Fruit fly (Drosophila melanogaster) Kc167 (cell line): ENCODE results near the gene Dyro.

Experiments used
- Myc ChIP-seq: fragments of >200 bp; optimal IDR thresholded peaks from 2 replicates; lab custom pipeline; 2017; ENCODE audit warnings: missing external identifiers
- Sin3A ChIP-seq: fragments of >200 bp; optimal IDR thresholded peaks from 2 replicates; lab custom pipeline; 2018; ENCODE audit warnings: missing external identifiers
- h ChIP-seq: fragments of >200 bp; optimal IDR thresholded peaks from 3 replicates; lab custom pipeline; 2018; ENCODE audit warnings: missing external identifiers
- insv ChIP-seq: fragments of >200 bp; optimal IDR thresholded peaks from 3 replicates; lab custom pipeline; 2018; ENCODE audit warnings: missing external identifiers
- psq ChIP-seq: fragments of >200 bp; optimal IDR thresholded peaks from 2 replicates; lab custom pipeline; 2017; ENCODE audit warnings: missing external identifiers
- ttk ChIP-seq: sonication (Bioruptor generic); optimal IDR thresholded peaks from 2 replicates; lab custom pipeline; 2017; ENCODE audit warnings: missing external identifiers

The Dyro gene

dm6 chr3L:11297595-11298370, 2.1 kb upstream of the Dyro start:
- TF ChIP-seq h (lab: Kevin White, UChicago), result no peak
- TF ChIP-seq Sin3A (lab: Kevin White, UChicago), result no peak
- TF ChIP-seq ttk (lab: Kevin White, UChicago), result no peak
- no peak for TF ChIP-seq psq (lab: Kevin White, UChicago)
- no peak for TF ChIP-seq Myc (lab: Kevin White, UChicago)
- no peak for TF ChIP-seq insv

dm6 chr3L:11296801-11297177, 1.1 kb upstream of the Dyro start:
- TF ChIP-seq ttk (lab: Kevin White, UChicago), result no peak
- no peak for TF ChIP-seq psq (lab: Kevin White, UChicago)
- no peak for TF ChIP-seq h (lab: Kevin White, UChicago)
- no peak for TF ChIP-seq Myc (lab: Kevin White, UChicago)
- TF ChIP-seq Sin3A (lab: Kevin White, UChicago), result no peak
- no peak for TF ChIP-seq insv

- TF ChIP-seq insv (no peak), ttk (lab: Kevin White, UChicago) (no peak), psq (lab: Kevin White, UChicago) (no peak), h (lab: Kevin White, UChicago) (no peak), Sin3A (lab: Kevin White, UChicago) (no peak)
These were observed 556 bp upstream of the Dyro start for dm6 chr3L:11296150-11296800.

dm6 chr3L:11295164-11295516, 579 bp downstream of the Dyro start:
- TF ChIP-seq Sin3A (lab: Kevin White, UChicago) (no peak), h (lab: Kevin White, UChicago) (no peak), insv (no peak), Myc (lab: Kevin White, UChicago) (no peak), psq (lab: Kevin White, UChicago) (no peak), ttk (lab: Kevin White, UChicago) (no peak)

dm6 chr3L:11294496-11295163, 1.1 kb downstream of the Dyro start:
- TF ChIP-seq h (lab: Kevin White, UChicago) (no peak), insv (no peak), ttk (lab: Kevin White, UChicago) (no peak), psq (lab: Kevin White, UChicago) (no peak), Myc (lab: Kevin White, UChicago) (no peak), Sin3A (lab: Kevin White, UChicago) (no peak)

- no peak for TF ChIP-seq psq (lab: Kevin White, UChicago)
- no peak for TF ChIP-seq insv
- TF ChIP-seq Myc (lab: Kevin White, UChicago), result no peak
- TF ChIP-seq Sin3A (lab: Kevin White, UChicago), result no peak
- no peak for TF ChIP-seq h (lab: Kevin White, UChicago)
- TF ChIP-seq ttk (lab: Kevin White, UChicago), result no peak
These were observed 2.3 kb downstream of the Dyro start for dm6 chr3L:11293378-11293777.

dm6 chr3L:11292180-11292727, 3.5 kb downstream of the Dyro start:
- TF ChIP-seq psq (lab: Kevin White, UChicago), result no peak
- no peak for TF ChIP-seq insv
- no peak for TF ChIP-seq Myc (lab: Kevin White, UChicago)
- no peak for TF ChIP-seq Sin3A (lab: Kevin White, UChicago)
- no peak for TF ChIP-seq ttk (lab: Kevin White, UChicago)
- no peak for TF ChIP-seq h (lab: Kevin White, UChicago)

dm6 chr3L:11291298-11292167, 4.2 kb downstream of the Dyro start:
- TF ChIP-seq psq (lab: Kevin White, UChicago) (no peak), Myc (lab: Kevin White, UChicago) (no peak), h (lab: Kevin White, UChicago) (no peak), insv (no peak), Sin3A (lab: Kevin White, UChicago) (no peak), ttk (lab: Kevin White, UChicago) (no peak)

- TF ChIP-seq insv (no peak), h (lab: Kevin White, UChicago) (no peak), Sin3A (lab: Kevin White, UChicago) (no peak), Myc (lab: Kevin White, UChicago) (no peak), ttk (lab: Kevin White, UChicago) (no peak), psq (lab: Kevin White, UChicago) (no peak)
These were observed 4.9 kb downstream of the Dyro start for dm6 chr3L:11290796-11291195.

- TF ChIP-seq insv (no peak), Myc (lab: Kevin White, UChicago) (no peak), ttk (lab: Kevin White, UChicago) (no peak), Sin3A (lab: Kevin White, UChicago) (no peak), h (lab: Kevin White, UChicago) (no peak), psq (lab: Kevin White, UChicago) (no peak)
These were observed 5.5 kb downstream of the Dyro start for dm6 chr3L:11290200-11290599.
